Worm (Caenorhabditis elegans) whole organism, early embryonic: ENCODE measurements around the gene F22F7.12.
"Not testable (repeated sequence)": the region's sequence is repeated elsewhere in the genome, so short reads cannot be mapped to it uniquely, and the experiment has no call there.

ENCODE experiments used
- B0310.2 ChIP-seq: sonication (generic microtip); optimal IDR thresholded peaks from 2 replicates; lab custom pipeline; 2016; ENCODE audit warnings: mild to moderate bottlenecking, missing genetic modification characterization, missing compliant biosample characterization
- F13C5.2 ChIP-seq: sonication (generic microtip); optimal IDR thresholded peaks from 2 replicates; lab custom pipeline; 2017; ENCODE audit warnings: mild to moderate bottlenecking, missing genetic modification characterization, inconsistent platforms, missing compliant biosample characterization
- aly-1 ChIP-seq: sonication (generic microtip); optimal IDR thresholded peaks from 2 replicates; lab custom pipeline; 2016; ENCODE audit warnings: missing genetic modification characterization, missing compliant biosample characterization
- ama-1 ChIP-seq: fragments of 150-350 bp; optimal IDR thresholded peaks from 2 replicates; lab custom pipeline; 2014
- ceh-13 ChIP-seq: fragments of 200-800 bp; sonication (Bioruptor generic); optimal IDR thresholded peaks from 2 replicates; lab custom pipeline; 2018; ENCODE audit warnings: mild to moderate bottlenecking, missing genetic modification characterization, missing compliant biosample characterization
- ceh-36 ChIP-seq: sonication (generic microtip); optimal IDR thresholded peaks from 2 replicates; lab custom pipeline; 2016; ENCODE audit warnings: missing genetic modification characterization, inconsistent platforms, missing compliant biosample characterization
- ets-7 ChIP-seq: sonication (generic microtip); optimal IDR thresholded peaks from 2 replicates; lab custom pipeline; 2016; ENCODE audit warnings: missing genotype, missing genetic modification characterization, missing compliant biosample characterization
- flt-1 ChIP-seq: fragments of 200-800 bp; sonication (Bioruptor generic); IDR thresholded peaks from 2 replicates; pipeline ENCODE4 v1.3.6; 2022; ENCODE audit warnings: missing genetic modification characterization, missing compliant biosample characterization
- hmbx-1 ChIP-seq: sonication (generic microtip); optimal IDR thresholded peaks from 2 replicates; lab custom pipeline; 2016; ENCODE audit warnings: mild to moderate bottlenecking, missing genetic modification characterization, missing compliant biosample characterization
- hmg-4 ChIP-seq: fragments of 200-800 bp; sonication (Bioruptor generic); optimal IDR thresholded peaks from 2 replicates; lab custom pipeline; 2018; ENCODE audit warnings: mild to moderate bottlenecking, missing genetic modification characterization, missing compliant biosample characterization
- hnd-1 ChIP-seq: sonication (generic microtip); optimal IDR thresholded peaks from 2 replicates; lab custom pipeline; 2016; ENCODE audit warnings: missing genetic modification characterization, missing compliant biosample characterization
- pes-1 ChIP-seq: fragments of 200-800 bp; sonication (Bioruptor generic); IDR thresholded peaks from 2 replicates; pipeline ENCODE4 v1.3.6; 2022; ENCODE audit warnings: missing genetic modification reagents, missing genetic modification characterization, missing compliant biosample characterization
- scrt-1 ChIP-seq: fragments of 200-800 bp; sonication (Bioruptor generic); IDR thresholded peaks from 2 replicates; pipeline ENCODE4 v1.3.6; 2022; ENCODE audit warnings: missing genetic modification characterization, missing compliant biosample characterization
- sea-1 ChIP-seq: fragments of 200-800 bp; sonication (Bioruptor generic); conservative IDR thresholded peaks from 2 replicates; pipeline ENCODE4 v1.3.6; 2022; ENCODE audit warnings: missing genetic modification characterization, missing compliant biosample characterization
- tbx-11 ChIP-seq: fragments of 200-800 bp; sonication (Bioruptor generic); IDR thresholded peaks from 2 replicates; pipeline ENCODE4 v1.3.6; 2022; ENCODE audit warnings: missing genetic modification characterization, missing compliant biosample characterization
- tbx-37 ChIP-seq: fragments of 200-800 bp; sonication (Bioruptor generic); conservative IDR thresholded peaks from 2 replicates; pipeline ENCODE4 v1.3.6; 2022; ENCODE audit warnings: missing genetic modification reagents, missing genetic modification characterization, missing compliant biosample characterization
- tra-4 ChIP-seq: sonication (generic microtip); optimal IDR thresholded peaks from 2 replicates; lab custom pipeline; 2017; ENCODE audit warnings: missing genetic modification characterization, missing compliant biosample characterization

The F22F7.12 gene

DNA sequence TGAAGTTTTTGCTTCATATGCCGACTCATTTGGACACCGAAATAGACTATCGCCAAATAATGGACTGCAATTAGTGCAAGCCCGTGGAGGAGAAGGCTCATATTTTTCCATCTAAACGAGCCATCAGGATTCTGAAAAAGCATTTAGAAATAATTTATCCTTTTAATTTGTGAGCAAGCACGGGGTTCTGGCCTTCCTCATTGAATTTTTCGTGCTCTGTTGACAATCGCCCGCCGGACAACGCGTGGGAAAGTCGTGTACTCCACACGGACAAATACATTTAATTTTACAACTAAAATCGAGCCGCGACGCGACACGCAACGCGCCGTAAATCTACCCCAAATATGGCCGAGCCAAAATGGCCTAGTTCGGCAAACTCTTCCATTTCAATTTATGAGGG lies at the start of gene F22F7.12:
Gene F22F7.12, minus strand, starts transcription at position 101 of the 400 bp plus-strand sequence.
- TF ChIP-seq hnd-1 (tag; lab: Kevin White, UChicago); ama-1 (lab: Kevin White, UChicago); tbx-37: not testable (repeated sequence)

- TF ChIP-seq ama-1 (lab: Kevin White, UChicago) (no peak), B0310.2 (tag; lab: Kevin White, UChicago) (no peak), hnd-1 (tag; lab: Kevin White, UChicago) (no peak), tbx-11 (GFP tag; lab: Robert Waterston, UW) (no peak), ceh-36 (no peak), tbx-37 (no peak), pes-1 (GFP tag; lab: Robert Waterston, UW) (no peak), sea-1 (GFP tag; lab: Robert Waterston, UW) (no peak)
These were observed 47.8 kb upstream of the F22F7.12 start, which contains the start of gene nhr-13 for ce11 chrV:2192117-2192516. Gene nhr-13 (plus strand): TSS chrV:2192485.

DNA sequence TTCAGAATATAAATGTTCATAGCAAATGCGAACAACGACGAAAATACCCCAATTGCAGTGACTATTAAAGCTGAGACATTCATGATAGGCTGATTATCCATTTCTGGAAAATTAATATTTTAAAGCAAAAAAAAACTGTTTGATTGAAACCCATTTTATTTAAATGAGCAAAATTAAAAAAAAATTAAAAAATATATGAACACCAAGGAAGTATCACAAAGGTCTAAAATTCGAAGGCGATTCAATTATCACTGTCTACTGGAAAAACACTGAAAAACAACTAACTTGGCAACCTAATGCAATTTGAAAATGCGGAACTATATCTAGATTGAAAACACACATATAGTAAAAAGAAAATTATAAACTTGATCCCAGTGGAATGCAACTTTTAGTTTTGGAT lies 46.8 kb upstream of the F22F7.12 start, which contains the start of gene srbc-42:
Gene srbc-42, minus strand, starts transcription at position 101 of the 400 bp plus-strand sequence.
- TF ChIP-seq hmg-4 (no peak), ets-7 (tag; lab: Kevin White, UChicago) (no peak), tbx-11 (GFP tag; lab: Robert Waterston, UW) (no peak), hmbx-1 (no peak), tra-4 (tag; lab: Kevin White, UChicago) (no peak), ceh-36 (no peak), ceh-13 (GFP tag; lab: Kevin White, UChicago) (no peak), F13C5.2 (tag; lab: Kevin White, UChicago) (no peak), hnd-1 (tag; lab: Kevin White, UChicago) (no peak), flt-1 (GFP tag; lab: Robert Waterston, UW) (no peak), ama-1 (lab: Kevin White, UChicago) (no peak), sea-1 (GFP tag; lab: Robert Waterston, UW) (no peak), tbx-37 (no peak)

- no peak for TF ChIP-seq tra-4 (tag; lab: Kevin White, UChicago)
- TF ChIP-seq ama-1 (lab: Kevin White, UChicago): no peak
- no peak for TF ChIP-seq tbx-11 (GFP tag; lab: Robert Waterston, UW)
- TF ChIP-seq tbx-37: no peak
- TF ChIP-seq hmg-4: no peak
- TF ChIP-seq scrt-1 (GFP tag; lab: Robert Waterston, UW): no peak
- no peak for TF ChIP-seq pes-1 (GFP tag; lab: Robert Waterston, UW)
- no peak for TF ChIP-seq sea-1 (GFP tag; lab: Robert Waterston, UW)
- TF ChIP-seq flt-1 (GFP tag; lab: Robert Waterston, UW): no peak
- TF ChIP-seq F13C5.2 (tag; lab: Kevin White, UChicago): no peak
- no peak for TF ChIP-seq B0310.2 (tag; lab: Kevin White, UChicago)
- no peak for TF ChIP-seq ets-7 (tag; lab: Kevin White, UChicago)
- TF ChIP-seq hnd-1 (tag; lab: Kevin White, UChicago): no peak
- TF ChIP-seq ceh-13 (GFP tag; lab: Kevin White, UChicago): no peak
- TF ChIP-seq ceh-36: no peak
- no peak for TF ChIP-seq hmbx-1
- TF ChIP-seq aly-1: no peak
These were observed 46.1 kb upstream of the F22F7.12 start for ce11 chrV:2190383-2190782.

DNA sequence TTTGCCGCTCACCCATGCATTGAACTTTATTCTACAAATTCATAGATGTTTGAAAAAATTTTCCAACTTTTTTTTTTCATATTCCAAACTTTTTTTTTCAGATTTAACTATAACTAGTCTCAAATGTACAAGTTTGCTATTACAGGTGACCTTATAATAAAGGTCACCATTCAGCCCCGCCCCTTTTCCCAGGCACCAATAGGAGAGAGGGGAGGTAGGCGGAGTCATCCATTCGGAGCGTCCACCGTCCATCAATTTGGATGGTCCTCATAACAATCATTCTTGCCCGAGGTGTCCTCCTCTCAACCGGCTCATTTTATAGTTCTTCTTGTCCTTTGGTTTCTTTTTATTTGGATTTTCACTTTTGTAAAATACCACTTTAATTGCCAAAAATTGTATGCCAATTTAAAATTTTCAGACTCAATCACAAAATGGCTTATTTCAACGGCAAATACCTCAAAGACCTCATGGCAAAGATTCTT lies 43.6 kb upstream of the F22F7.12 start, which contains the start of gene Y5H2B.3:
Gene Y5H2B.3, plus strand, starts transcription at position 432 of the 482 bp plus-strand sequence.
- TF ChIP-seq scrt-1 (GFP tag; lab: Robert Waterston, UW) (no peak), tbx-11 (GFP tag; lab: Robert Waterston, UW) (no peak), pes-1 (GFP tag; lab: Robert Waterston, UW) (no peak), tbx-37 (no peak), F13C5.2 (tag; lab: Kevin White, UChicago) (no peak)

ce11 chrV:2185486-2185885 lies 41.2 kb upstream of the F22F7.12 start:
- TF ChIP-seq scrt-1 (GFP tag; lab: Robert Waterston, UW) (no peak), tbx-11 (GFP tag; lab: Robert Waterston, UW) (no peak), sea-1 (GFP tag; lab: Robert Waterston, UW) (no peak), B0310.2 (tag; lab: Kevin White, UChicago) (no peak), aly-1 (no peak), hmg-4 (no peak), F13C5.2 (tag; lab: Kevin White, UChicago) (no peak), tbx-37 (no peak), tra-4 (tag; lab: Kevin White, UChicago) (no peak), ceh-13 (GFP tag; lab: Kevin White, UChicago) (no peak), ama-1 (lab: Kevin White, UChicago) (no peak), pes-1 (GFP tag; lab: Robert Waterston, UW) (no peak), ets-7 (tag; lab: Kevin White, UChicago) (no peak), flt-1 (GFP tag; lab: Robert Waterston, UW) (no peak), hmbx-1 (no peak), hnd-1 (tag; lab: Kevin White, UChicago) (no peak), ceh-36 (no peak)

DNA sequence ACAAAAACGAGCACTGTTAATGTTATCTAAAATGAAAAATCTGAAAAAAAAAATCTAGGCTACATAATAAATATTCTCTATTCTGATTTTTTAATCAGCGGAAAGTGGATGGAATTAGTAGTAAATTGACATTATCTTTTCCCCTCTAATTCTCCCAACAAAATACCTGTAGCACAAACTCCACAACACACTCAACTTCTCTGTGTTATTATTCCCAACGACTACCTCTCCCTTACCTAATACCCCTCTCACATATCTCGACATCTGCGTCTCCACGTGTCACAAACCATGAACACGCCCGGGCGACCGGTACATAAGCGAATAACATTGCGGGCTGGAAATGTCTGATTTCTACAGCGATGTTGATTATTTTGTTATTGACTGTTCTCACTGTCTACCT lies 38.9 kb upstream of the F22F7.12 start, which contains the start of gene cyp-33C2:
Gene cyp-33C2, plus strand, starts transcription at position 327 of the 400 bp plus-strand sequence.
- TF ChIP-seq tbx-11 (GFP tag; lab: Robert Waterston, UW): no peak
- TF ChIP-seq hmbx-1: no peak
- no peak for TF ChIP-seq ceh-36
- no peak for TF ChIP-seq tra-4 (tag; lab: Kevin White, UChicago)
- no peak for TF ChIP-seq flt-1 (GFP tag; lab: Robert Waterston, UW)
- TF ChIP-seq pes-1 (GFP tag; lab: Robert Waterston, UW): no peak

DNA sequence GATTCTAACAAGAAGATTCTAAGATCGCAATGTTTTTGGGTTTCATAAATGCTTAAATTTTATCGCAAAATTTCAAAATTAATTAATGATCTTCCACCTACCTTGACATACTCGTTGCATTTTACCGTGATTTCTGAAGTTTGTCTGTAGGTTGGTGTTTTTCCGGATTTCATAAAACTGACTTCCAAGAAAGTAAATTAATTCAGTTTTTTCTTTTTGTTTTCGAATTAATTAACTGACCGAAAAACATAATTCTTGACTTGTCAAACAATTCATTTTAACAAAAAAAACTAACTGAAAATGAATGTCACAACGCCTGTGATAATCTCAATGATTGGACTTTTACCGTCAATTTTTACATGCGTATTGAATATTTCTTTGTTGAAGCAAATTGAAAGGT lies 37.4 kb upstream of the F22F7.12 start, which contains the start of gene srbc-16:
Gene srbc-16, plus strand, starts transcription at position 301 of the 400 bp plus-strand sequence.
- TF ChIP-seq flt-1 (GFP tag; lab: Robert Waterston, UW) (no peak), aly-1 (no peak), tbx-11 (GFP tag; lab: Robert Waterston, UW) (no peak), ama-1 (lab: Kevin White, UChicago) (no peak), hnd-1 (tag; lab: Kevin White, UChicago) (no peak)
